Fruit fly (Drosophila melanogaster) whole organism, embryonic: ENCODE data around the gene Gart.
A peak's percentile ranks its signal among the peaks of the same experiment; 100 is the strongest.

ENCODE experiments used
- Aef1 ChIP-seq: fragments of 200-800 bp; sonication (Bioruptor generic); IDR thresholded peaks from 3 replicates; pipeline ENCODE4 v1.3.6; 2022; ENCODE audit warnings: missing biosample characterization, missing genetic modification characterization
- Asciz ChIP-seq: fragments of 200-800 bp; sonication (Bioruptor generic); optimal IDR thresholded peaks from 2 replicates; lab custom pipeline; 2017; ENCODE audit warnings: missing biosample characterization, mild to moderate bottlenecking, missing genetic modification characterization, missing genetic modification reagents
- Bdp1 ChIP-seq: fragments of 200-800 bp; sonication (Bioruptor generic); optimal IDR thresholded peaks from 3 replicates; lab custom pipeline; 2016; ENCODE audit warnings: missing biosample characterization, missing genetic modification characterization
- CG10209 ChIP-seq: fragments of 200-800 bp; sonication (Bioruptor generic); optimal IDR thresholded peaks from 3 replicates; lab custom pipeline; 2017; ENCODE audit warnings: missing biosample characterization, mild to moderate bottlenecking, missing genetic modification characterization, missing genetic modification reagents
- CG11504 ChIP-seq: fragments of 200-800 bp; sonication (Bioruptor generic); optimal IDR thresholded peaks from 3 replicates; lab custom pipeline; 2019; ENCODE audit warnings: missing biosample characterization, mild to moderate bottlenecking, missing genetic modification characterization, moderate library complexity
- CG11696 ChIP-seq: fragments of 200-800 bp; sonication (Bioruptor generic); IDR thresholded peaks from 2 replicates; pipeline ENCODE4 v1.3.6; 2022; ENCODE audit warnings: missing biosample characterization, missing genetic modification characterization
- CG14860 ChIP-seq: fragments of 200-800 bp; sonication (Bioruptor generic); IDR thresholded peaks from 3 replicates; pipeline ENCODE4 v1.3.6; 2022; ENCODE audit warnings: missing biosample characterization, missing genetic modification characterization; ENCODE audit not compliant: partially characterized antibody
- CG15696 ChIP-seq: fragments of 200-800 bp; sonication (Bioruptor generic); optimal IDR thresholded peaks from 2 replicates; lab custom pipeline; 2019; ENCODE audit warnings: missing biosample characterization, mild to moderate bottlenecking, missing genetic modification characterization, moderate library complexity
- CG17361 ChIP-seq: fragments of 200-800 bp; sonication (Bioruptor generic); IDR thresholded peaks from 3 replicates; pipeline ENCODE4 v1.3.6; 2022; ENCODE audit warnings: missing biosample characterization, missing genetic modification characterization
- CG2712 ChIP-seq: fragments of 200-800 bp; optimal IDR thresholded peaks from 3 replicates; lab custom pipeline; 2019; ENCODE audit warnings: missing biosample characterization, mild to moderate bottlenecking, missing genetic modification characterization, moderate library complexity
- CG2889 ChIP-seq: fragments of 200-800 bp; sonication (Bioruptor generic); IDR thresholded peaks from 3 replicates; pipeline ENCODE4 v1.3.6; 2022; ENCODE audit warnings: missing biosample characterization, missing genetic modification characterization
- CG3163 ChIP-seq: fragments of 200-800 bp; sonication (Bioruptor generic); optimal IDR thresholded peaks from 3 replicates; lab custom pipeline; 2016; ENCODE audit warnings: missing biosample characterization, missing genetic modification characterization
- CG3726 ChIP-seq: fragments of 200-800 bp; sonication (Bioruptor generic); IDR thresholded peaks from 3 replicates; pipeline ENCODE4, ENCODE4 v1.3.6; 2022; ENCODE audit warnings: missing biosample characterization, missing genetic modification characterization
- CG4404 ChIP-seq: fragments of 200-800 bp; sonication (Bioruptor generic); IDR thresholded peaks from 2 replicates; pipeline ENCODE4 v1.3.6; 2022; ENCODE audit warnings: missing biosample characterization, missing genetic modification characterization
- CG6175 ChIP-seq: fragments of 200-800 bp; sonication (Bioruptor generic); IDR thresholded peaks from 3 replicates; pipeline ENCODE4 v1.3.6; 2022; ENCODE audit warnings: missing biosample characterization, missing genetic modification characterization
- CG6683 ChIP-seq: fragments of 200-800 bp; sonication (Bioruptor generic); optimal IDR thresholded peaks from 2 replicates; lab custom pipeline; 2017; ENCODE audit warnings: missing biosample characterization, mild to moderate bottlenecking, missing genetic modification characterization, missing genetic modification reagents
- CG7271 ChIP-seq: fragments of 200-800 bp; sonication (Bioruptor generic); optimal IDR thresholded peaks from 2 replicates; lab custom pipeline; 2018; ENCODE audit warnings: missing biosample characterization, mild to moderate bottlenecking, missing genetic modification characterization, moderate library complexity
- CG7963 ChIP-seq: fragments of 200-800 bp; sonication (Bioruptor generic); IDR thresholded peaks from 3 replicates; pipeline ENCODE4 v1.3.6; 2022; ENCODE audit warnings: missing biosample characterization, missing genetic modification characterization; ENCODE audit not compliant: partially characterized antibody
- CG8388 ChIP-seq: fragments of 200-800 bp; sonication (Bioruptor generic); optimal IDR thresholded peaks from 2 replicates; lab custom pipeline; 2019; ENCODE audit warnings: missing biosample characterization, mild to moderate bottlenecking, missing genetic modification characterization, moderate library complexity
- CG9609 ChIP-seq: fragments of 200-800 bp; sonication (Bioruptor generic); optimal IDR thresholded peaks from 3 replicates; lab custom pipeline; 2016; ENCODE audit warnings: missing biosample characterization, missing genetic modification characterization
- Camta ChIP-seq: fragments of 200-800 bp; sonication (Bioruptor generic); optimal IDR thresholded peaks from 2 replicates; lab custom pipeline; 2016; ENCODE audit warnings: missing biosample characterization, missing genetic modification characterization
- CoRest ChIP-seq: fragments of 200-800 bp; sonication (Bioruptor generic); optimal IDR thresholded peaks from 3 replicates; lab custom pipeline; 2018; ENCODE audit warnings: missing biosample characterization, mild to moderate bottlenecking, missing genetic modification characterization, moderate library complexity
- CrebB ChIP-seq: fragments of 200-800 bp; sonication (Bioruptor generic); optimal IDR thresholded peaks from 3 replicates; lab custom pipeline; 2018; ENCODE audit warnings: missing biosample characterization, mild to moderate bottlenecking, missing genetic modification characterization
- Drgx ChIP-seq: fragments of 200-800 bp; sonication (Bioruptor generic); IDR thresholded peaks from 2 replicates; pipeline ENCODE4 v1.3.6; 2022; ENCODE audit warnings: missing biosample characterization, missing genetic modification characterization
- E2f2 ChIP-seq: fragments of 200-800 bp; sonication (Bioruptor generic); IDR thresholded peaks from 2 replicates; pipeline ENCODE4 v1.3.6; 2022; ENCODE audit warnings: missing biosample characterization, missing genetic modification characterization
- Fer3 ChIP-seq: fragments of 200-800 bp; sonication (Bioruptor generic); optimal IDR thresholded peaks from 2 replicates; lab custom pipeline; 2018; ENCODE audit warnings: missing biosample characterization, mild to moderate bottlenecking, missing genetic modification characterization, moderate library complexity
- H2.0 ChIP-seq: fragments of 200-800 bp; sonication (Bioruptor generic); IDR thresholded peaks from 2 replicates; pipeline ENCODE4 v1.3.6; 2022; ENCODE audit warnings: missing biosample characterization, missing genetic modification characterization
- HLHmδ ChIP-seq: fragments of 200-800 bp; sonication (Bioruptor generic); optimal IDR thresholded peaks from 2 replicates; lab custom pipeline; 2018; ENCODE audit warnings: missing biosample characterization, mild to moderate bottlenecking, missing genetic modification characterization, moderate library complexity
- HmgZ ChIP-seq: fragments of 200-800 bp; sonication (Bioruptor generic); optimal IDR thresholded peaks from 2 replicates; lab custom pipeline; 2018; ENCODE audit warnings: missing biosample characterization, mild to moderate bottlenecking, missing genetic modification characterization
- Hsf ChIP-seq: fragments of 200-800 bp; sonication (Bioruptor generic); optimal IDR thresholded peaks from 3 replicates; lab custom pipeline; 2016; ENCODE audit warnings: missing biosample characterization, missing genetic modification characterization
- Neu2 ChIP-seq: fragments of 200-800 bp; sonication (Bioruptor generic); optimal IDR thresholded peaks from 3 replicates; lab custom pipeline; 2016; ENCODE audit warnings: missing biosample characterization, missing genetic modification characterization, borderline replicate concordance
- Oli ChIP-seq: fragments of 200-800 bp; sonication (Bioruptor generic); optimal IDR thresholded peaks from 2 replicates; lab custom pipeline; 2018; ENCODE audit warnings: missing biosample characterization, mild to moderate bottlenecking, missing genetic modification characterization, moderate library complexity
- Side ChIP-seq: fragments of 200-800 bp; sonication (Bioruptor generic); optimal IDR thresholded peaks from 2 replicates; lab custom pipeline; 2016; ENCODE audit warnings: missing biosample characterization, missing genetic modification characterization
- Six4 ChIP-seq: fragments of 200-800 bp; sonication (Bioruptor generic); optimal IDR thresholded peaks from 2 replicates; lab custom pipeline; 2016; ENCODE audit warnings: missing biosample characterization, missing genetic modification characterization
- aop ChIP-seq: fragments of 200-800 bp; sonication (Bioruptor generic); IDR thresholded peaks from 2 replicates; pipeline ENCODE4 v1.3.6; 2022; ENCODE audit warnings: missing biosample characterization, missing genetic modification characterization
- ase ChIP-seq: fragments of 200-800 bp; sonication (Bioruptor generic); IDR thresholded peaks from 3 replicates; pipeline ENCODE4 v1.3.6; 2022; ENCODE audit warnings: missing biosample characterization, missing genetic modification characterization
- bsh ChIP-seq, 2 experiments: fragments of 200-800 bp; sonication (Bioruptor generic); optimal IDR thresholded peaks; 2 replicates each; lab custom pipeline; 2017 to 2018; ENCODE audit warnings: mild to moderate bottlenecking in 2 of 2, missing biosample characterization in 2 of 2, missing genetic modification characterization in 2 of 2, moderate library complexity in 1 of 2
- chm ChIP-seq: fragments of 200-800 bp; sonication (Bioruptor generic); IDR thresholded peaks from 2 replicates; pipeline ENCODE4 v1.3.6; 2022; ENCODE audit warnings: missing biosample characterization, missing genetic modification characterization
- dati ChIP-seq: fragments of 200-800 bp; sonication (Bioruptor generic); IDR thresholded peaks from 2 replicates; pipeline ENCODE4 v1.3.6; 2022; ENCODE audit warnings: missing biosample characterization, missing genetic modification characterization
- fd102C ChIP-seq: fragments of 200-800 bp; sonication (Bioruptor generic); optimal IDR thresholded peaks from 2 replicates; lab custom pipeline; 2018; ENCODE audit warnings: missing biosample characterization, mild to moderate bottlenecking, missing genetic modification characterization, moderate library complexity
- fd96Cb ChIP-seq: fragments of 200-800 bp; sonication (Bioruptor generic); optimal IDR thresholded peaks from 2 replicates; lab custom pipeline; 2018; ENCODE audit warnings: missing biosample characterization, mild to moderate bottlenecking, missing genetic modification characterization, moderate library complexity
- grau ChIP-seq: fragments of 200-800 bp; optimal IDR thresholded peaks from 3 replicates; lab custom pipeline; 2019; ENCODE audit warnings: missing biosample characterization, mild to moderate bottlenecking, missing genetic modification characterization, moderate library complexity
- hb ChIP-seq: fragments of 200-800 bp; sonication (Bioruptor generic); IDR thresholded peaks from 3 replicates; pipeline ENCODE4 v1.3.6; 2022; ENCODE audit warnings: missing biosample characterization, missing genetic modification characterization; ENCODE audit not compliant: partially characterized antibody
- hkb ChIP-seq, 2 experiments: fragments of 200-800 bp in 1 of 2; fragments of >200 bp in 1 of 2; sonication (Bioruptor generic) in 1 of 2; IDR thresholded peaks in 1 of 2; optimal IDR thresholded peaks in 1 of 2; 2 replicates each; pipeline versions ENCODE4 v1.3.6 to Lab custom; 2017 to 2022; ENCODE audit warnings: missing biosample characterization in 1 of 2, missing genetic modification characterization in 1 of 2
- jing ChIP-seq: fragments of 200-800 bp; sonication (Bioruptor generic); optimal IDR thresholded peaks from 2 replicates; lab custom pipeline; 2018; ENCODE audit warnings: missing biosample characterization, mild to moderate bottlenecking, missing genetic modification characterization
- unc-4 ChIP-seq: fragments of 200-800 bp; sonication (Bioruptor generic); IDR thresholded peaks from 2 replicates; pipeline ENCODE4 v1.3.6; 2022; ENCODE audit warnings: missing biosample characterization, missing genetic modification characterization; ENCODE audit not compliant: partially characterized antibody
- vfl ChIP-seq: fragments of 200-800 bp; sonication (Bioruptor generic); optimal IDR thresholded peaks from 2 replicates; lab custom pipeline; 2016; ENCODE audit warnings: missing biosample characterization, missing genetic modification characterization
- wor ChIP-seq: fragments of 200-800 bp; sonication (Bioruptor generic); IDR thresholded peaks from 2 replicates; pipeline ENCODE4 v1.3.6; 2022; ENCODE audit warnings: missing biosample characterization, missing genetic modification characterization
- zen ChIP-seq: fragments of 200-800 bp; sonication (Bioruptor generic); optimal IDR thresholded peaks from 3 replicates; lab custom pipeline; 2018; ENCODE audit warnings: missing biosample characterization, mild to moderate bottlenecking, missing genetic modification characterization, moderate library complexity

Gene Gart

DNA sequence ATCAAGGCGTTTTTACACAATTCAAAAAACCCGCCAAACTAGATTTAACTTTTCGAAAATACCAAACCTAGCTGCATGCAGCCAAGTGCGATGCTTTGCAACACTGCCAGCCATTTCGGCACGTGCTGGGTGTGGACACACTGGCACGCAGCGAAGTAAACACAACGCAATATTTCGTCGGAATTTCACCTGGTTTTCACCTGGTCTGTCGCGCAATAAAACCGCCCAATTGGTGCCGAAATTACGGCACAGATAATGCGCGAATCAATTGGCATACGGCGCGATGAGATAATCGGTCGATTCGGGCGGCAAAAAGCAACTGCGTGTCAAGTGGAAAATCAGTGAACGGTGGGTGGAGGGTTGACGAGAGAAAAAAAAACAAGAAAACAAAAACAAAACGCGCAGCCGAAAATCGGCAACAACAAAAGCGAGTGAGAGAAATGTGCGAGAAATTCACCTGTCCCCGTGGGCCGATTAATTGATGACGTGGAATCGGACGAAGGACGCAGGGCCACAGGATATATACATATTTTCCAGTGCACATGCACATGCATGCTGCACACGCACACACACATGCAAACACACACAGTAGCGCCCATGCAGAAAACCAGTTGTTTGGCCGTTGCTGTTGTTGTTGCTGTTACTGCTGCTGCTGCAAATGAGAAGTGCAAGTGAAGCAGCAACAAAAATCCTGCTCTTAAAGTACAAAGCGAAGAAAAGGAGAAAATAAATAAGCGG, 32.7 kb upstream of the Gart start, which contains the start of gene Mnn1 (continued):
- TF ChIP-seq CG2889 (GFP tag; lab: Robert Waterston, UW) (no peak), jing (no peak), CrebB (tag; lab: Kevin White, UChicago) (peak; percentile 30), CG4404 (GFP tag; lab: Robert Waterston, UW) (no peak), Camta (GFP tag; lab: Kevin White, UChicago) (peak; percentile 4), Hsf (GFP tag; lab: Kevin White, UChicago) (peak; percentile 42), CG2712 (peak; percentile 47), Drgx (GFP tag; lab: Robert Waterston, UW) (no peak), Oli (tag; lab: Kevin White, UChicago) (no peak), wor (GFP tag; lab: Robert Waterston, UW) (no peak), HmgZ (tag; lab: Kevin White, UChicago) (peak; percentile 89), dati (GFP tag; lab: Robert Waterston, UW) (no peak), CG7963 (GFP tag; lab: Robert Waterston, UW) (no peak), Fer3 (tag; lab: Kevin White, UChicago) (peak; percentile 39), bsh (GFP tag; optimal IDR thresholded peaks at IDR 0.05; lab: Kevin White, UChicago) (peak in 1 of 2 experiments; percentile 42), CG9609 (GFP tag; lab: Kevin White, UChicago) (peak; percentile 34), CG10209 (GFP tag; lab: Kevin White, UChicago) (peak; percentile 33), fd96Cb (tag; lab: Kevin White, UChicago) (no peak), CG3163 (GFP tag; lab: Kevin White, UChicago) (peak; percentile 56), CoRest (tag; lab: Kevin White, UChicago) (no peak), CG6175 (GFP tag; lab: Robert Waterston, UW) (no peak), Neu2 (GFP tag; lab: Kevin White, UChicago) (no peak), Aef1 (GFP tag; lab: Robert Waterston, UW) (peak; percentile 27; the same call in 1 of the 3 replicates), chm (GFP tag; lab: Robert Waterston, UW) (no peak), unc-4 (GFP tag; lab: Robert Waterston, UW) (peak; percentile 53; the same call in 1 of the 2 replicates), CG15696 (tag; lab: Kevin White, UChicago) (no peak), Asciz (GFP tag; lab: Kevin White, UChicago) (no peak), CG11696 (GFP tag; lab: Robert Waterston, UW) (no peak), Side (GFP tag; lab: Kevin White, UChicago) (peak; percentile 27), Bdp1 (GFP tag; lab: Kevin White, UChicago) (peak; percentile 17), hkb (optimal IDR thresholded peaks at IDR 0.05; lab: Kevin White, UChicago) (peak; percentile 6), hkb (GFP tag; IDR thresholded peaks at IDR 0.05; lab: Robert Waterston, UW) (peak; percentile 44; the same call in 1 of the 2 replicates), Six4 (GFP tag; lab: Kevin White, UChicago) (peak; percentile 1), H2.0 (GFP tag; lab: Robert Waterston, UW) (no peak), fd102C (no peak), ase (GFP tag; lab: Robert Waterston, UW) (no peak), CG8388 (GFP tag; lab: Kevin White, UChicago) (no peak), CG11504 (tag; lab: Kevin White, UChicago) (peak; percentile 91), grau (tag; lab: Kevin White, UChicago) (no peak), CG3726 (GFP tag; lab: Robert Waterston, UW) (no peak), CG6683 (GFP tag; lab: Kevin White, UChicago) (no peak), CG14860 (GFP tag; lab: Robert Waterston, UW) (no peak), CG17361 (GFP tag; lab: Robert Waterston, UW) (no peak), vfl (GFP tag; lab: Kevin White, UChicago) (peak; percentile 52), hb (no peak), zen (tag; lab: Kevin White, UChicago) (peak; percentile 33), CG7271 (no peak), HLHmδ (GFP tag; lab: Kevin White, UChicago) (peak; percentile 98), aop (GFP tag; lab: Robert Waterston, UW) (no peak), E2f2 (peak; percentile 98)
